Fruit fly (Drosophila melanogaster) whole organism, embryonic: ENCODE data around the gene eIF3h.

Source experiments
- Atf3 ChIP-seq: fragments of 200-800 bp; sonication (Bioruptor generic); optimal IDR thresholded peaks from 3 replicates; lab custom pipeline; 2016; ENCODE audit warnings: missing biosample characterization, missing genetic modification characterization
- CG10209 ChIP-seq: fragments of 200-800 bp; sonication (Bioruptor generic); optimal IDR thresholded peaks from 3 replicates; lab custom pipeline; 2017; ENCODE audit warnings: missing biosample characterization, mild to moderate bottlenecking, missing genetic modification characterization, missing genetic modification reagents
- CG11093 ChIP-seq: fragments of 200-800 bp; sonication (Bioruptor generic); IDR thresholded peaks from 3 replicates; pipeline ENCODE4 v1.3.6; 2022; ENCODE audit warnings: missing biosample characterization, missing genetic modification characterization
- CG12659 ChIP-seq: fragments of 200-800 bp; sonication (Bioruptor generic); optimal IDR thresholded peaks from 3 replicates; lab custom pipeline; 2017; ENCODE audit warnings: mild to moderate bottlenecking, missing biosample characterization, missing genetic modification reagents, missing genetic modification characterization
- CG12744 ChIP-seq: fragments of 200-800 bp; sonication (Bioruptor generic); optimal IDR thresholded peaks from 2 replicates; lab custom pipeline; 2016; ENCODE audit warnings: missing biosample characterization, missing genetic modification characterization
- CG13424 ChIP-seq: fragments of 200-800 bp; sonication (Bioruptor generic); optimal IDR thresholded peaks from 2 replicates; lab custom pipeline; 2019; ENCODE audit warnings: missing biosample characterization, mild to moderate bottlenecking, missing genetic modification characterization, moderate library complexity
- CG13624 ChIP-seq: fragments of 200-800 bp; sonication (Bioruptor generic); optimal IDR thresholded peaks from 2 replicates; lab custom pipeline; 2016; ENCODE audit warnings: missing biosample characterization, missing genetic modification characterization
- CG1529 ChIP-seq: fragments of 200-800 bp; sonication (Bioruptor generic); optimal IDR thresholded peaks from 3 replicates; lab custom pipeline; 2018; ENCODE audit warnings: missing biosample characterization, missing genetic modification characterization
- CG1647 ChIP-seq: fragments of 200-800 bp; sonication (Bioruptor generic); optimal IDR thresholded peaks from 3 replicates; lab custom pipeline; 2016; ENCODE audit warnings: missing biosample characterization, missing genetic modification characterization
- CG16863 ChIP-seq: fragments of 200-800 bp; sonication (Bioruptor generic); optimal IDR thresholded peaks from 3 replicates; lab custom pipeline; 2016; ENCODE audit warnings: missing biosample characterization, missing genetic modification characterization
- CG17912 ChIP-seq: fragments of 200-800 bp; sonication (Bioruptor generic); optimal IDR thresholded peaks from 2 replicates; lab custom pipeline; 2018; ENCODE audit warnings: missing biosample characterization, mild to moderate bottlenecking, missing genetic modification characterization
- CG1792 ChIP-seq: fragments of 200-800 bp; sonication (Bioruptor generic); optimal IDR thresholded peaks from 2 replicates; lab custom pipeline; 2016; ENCODE audit warnings: missing biosample characterization, missing genetic modification characterization
- CG18764 ChIP-seq: fragments of 200-800 bp; sonication (Bioruptor generic); optimal IDR thresholded peaks from 3 replicates; lab custom pipeline; 2016; ENCODE audit warnings: missing biosample characterization, missing genetic modification characterization
- CG2202 ChIP-seq: fragments of 200-800 bp; sonication (Bioruptor generic); optimal IDR thresholded peaks from 2 replicates; lab custom pipeline; 2018; ENCODE audit warnings: missing biosample characterization, mild to moderate bottlenecking, missing genetic modification characterization
- CG2678 ChIP-seq: fragments of 200-800 bp; sonication (Bioruptor generic); optimal IDR thresholded peaks from 3 replicates; lab custom pipeline; 2019; ENCODE audit warnings: missing biosample characterization, mild to moderate bottlenecking, missing genetic modification characterization, moderate library complexity
- CG30403 ChIP-seq: fragments of 200-800 bp; sonication (Bioruptor generic); optimal IDR thresholded peaks from 3 replicates; lab custom pipeline; 2016; ENCODE audit warnings: missing biosample characterization, missing genetic modification characterization
- CG33557 ChIP-seq: fragments of 200-800 bp; sonication (Bioruptor generic); optimal IDR thresholded peaks from 2 replicates; lab custom pipeline; 2019; ENCODE audit warnings: missing biosample characterization, mild to moderate bottlenecking, missing genetic modification characterization, moderate library complexity
- CG6689 ChIP-seq: fragments of 200-800 bp; sonication (Bioruptor generic); IDR thresholded peaks from 2 replicates; pipeline ENCODE4 v1.3.6; 2022; ENCODE audit warnings: missing biosample characterization, missing genetic modification characterization
- CG7928 ChIP-seq: fragments of 200-800 bp; sonication (Bioruptor generic); optimal IDR thresholded peaks from 2 replicates; lab custom pipeline; 2017; ENCODE audit warnings: missing biosample characterization, mild to moderate bottlenecking, missing genetic modification characterization
- CG8924 ChIP-seq: fragments of 200-800 bp; optimal IDR thresholded peaks from 3 replicates; lab custom pipeline; 2019; ENCODE audit warnings: missing biosample characterization, mild to moderate bottlenecking, missing genetic modification characterization, moderate library complexity
- Dek ChIP-seq: fragments of 200-800 bp; sonication (Bioruptor generic); optimal IDR thresholded peaks from 3 replicates; lab custom pipeline; 2019; ENCODE audit warnings: missing biosample characterization, mild to moderate bottlenecking, missing genetic modification characterization, moderate library complexity
- Dp ChIP-seq: fragments of 200-800 bp; sonication (Bioruptor generic); optimal IDR thresholded peaks from 2 replicates; lab custom pipeline; 2018; ENCODE audit warnings: missing biosample characterization, mild to moderate bottlenecking, missing genetic modification characterization, moderate library complexity
- HLH3B ChIP-seq: fragments of 200-800 bp; sonication (Bioruptor generic); IDR thresholded peaks from 2 replicates; pipeline ENCODE4 v1.3.6; 2022; ENCODE audit warnings: missing biosample characterization, missing genetic modification characterization
- HmgZ ChIP-seq: fragments of 200-800 bp; sonication (Bioruptor generic); optimal IDR thresholded peaks from 2 replicates; lab custom pipeline; 2018; ENCODE audit warnings: missing biosample characterization, mild to moderate bottlenecking, missing genetic modification characterization
- Hsf ChIP-seq: fragments of 200-800 bp; sonication (Bioruptor generic); optimal IDR thresholded peaks from 3 replicates; lab custom pipeline; 2016; ENCODE audit warnings: missing biosample characterization, missing genetic modification characterization
- Med ChIP-seq: fragments of 200-800 bp; sonication (Bioruptor generic); peaks from one replicate; lab custom pipeline; 2016; ENCODE audit warnings: missing biosample characterization, missing genetic modification characterization, mild to moderate bottlenecking, inconsistent platforms, moderate library complexity
- Nf-YC ChIP-seq: fragments of 200-800 bp; optimal IDR thresholded peaks from 3 replicates; lab custom pipeline; 2019; ENCODE audit warnings: missing biosample characterization, mild to moderate bottlenecking, missing genetic modification characterization, moderate library complexity
- Rfx ChIP-seq: fragments of 200-800 bp; sonication (Bioruptor generic); IDR thresholded peaks from 2 replicates; pipeline ENCODE4 v1.3.6; 2022; ENCODE audit warnings: missing biosample characterization, missing genetic modification characterization
- Six4 ChIP-seq: fragments of 200-800 bp; sonication (Bioruptor generic); optimal IDR thresholded peaks from 2 replicates; lab custom pipeline; 2016; ENCODE audit warnings: missing biosample characterization, missing genetic modification characterization
- Sox102F ChIP-seq: fragments of 200-800 bp; sonication (Bioruptor generic); optimal IDR thresholded peaks from 2 replicates; lab custom pipeline; 2018; ENCODE audit warnings: missing biosample characterization, mild to moderate bottlenecking, missing genetic modification characterization, moderate library complexity
- Spps ChIP-seq: fragments of 200-800 bp; sonication (Bioruptor generic); optimal IDR thresholded peaks from 2 replicates; lab custom pipeline; 2018; ENCODE audit warnings: missing biosample characterization, mild to moderate bottlenecking, missing genetic modification characterization
- Sry-δ ChIP-seq: fragments of 200-800 bp; sonication (Bioruptor generic); optimal IDR thresholded peaks from 2 replicates; lab custom pipeline; 2016; ENCODE audit warnings: missing biosample characterization, missing genetic modification characterization
- amos ChIP-seq: fragments of 200-800 bp; sonication (Bioruptor generic); IDR thresholded peaks from 2 replicates; pipeline ENCODE4 v1.3.6; 2022; ENCODE audit warnings: missing biosample characterization, missing genetic modification characterization; ENCODE audit not compliant: partially characterized antibody
- bsh ChIP-seq, 2 experiments: fragments of 200-800 bp; sonication (Bioruptor generic); optimal IDR thresholded peaks; 2 replicates each; lab custom pipeline; 2017 to 2018; ENCODE audit warnings: mild to moderate bottlenecking in 2 of 2, missing biosample characterization in 2 of 2, missing genetic modification characterization in 2 of 2, moderate library complexity in 1 of 2
- cato ChIP-seq: fragments of 200-800 bp; sonication (Bioruptor generic); optimal IDR thresholded peaks from 2 replicates; lab custom pipeline; 2016; ENCODE audit warnings: missing biosample characterization, missing genetic modification characterization, borderline replicate concordance
- emc ChIP-seq: fragments of 200-800 bp; sonication (Bioruptor generic); optimal IDR thresholded peaks from 2 replicates; lab custom pipeline; 2016; ENCODE audit warnings: missing biosample characterization, missing genetic modification characterization
- eve ChIP-seq, 2 experiments: fragments of >200 bp; optimal IDR thresholded peaks; 2 replicates each; lab custom pipeline; 2017; ENCODE audit warnings: missing biosample characterization in 2 of 2, missing genetic modification characterization in 2 of 2
- grau ChIP-seq: fragments of 200-800 bp; optimal IDR thresholded peaks from 3 replicates; lab custom pipeline; 2019; ENCODE audit warnings: missing biosample characterization, mild to moderate bottlenecking, missing genetic modification characterization, moderate library complexity
- ind ChIP-seq: fragments of 200-800 bp; sonication (Bioruptor generic); optimal IDR thresholded peaks from 3 replicates; lab custom pipeline; 2016; ENCODE audit warnings: missing biosample characterization, missing genetic modification characterization
- lbe ChIP-seq: fragments of 200-800 bp; sonication (Bioruptor generic); optimal IDR thresholded peaks from 2 replicates; lab custom pipeline; 2016; ENCODE audit warnings: missing biosample characterization, mild to moderate bottlenecking, missing genetic modification characterization
- lilli ChIP-seq: fragments of 200-800 bp; sonication (Bioruptor generic); optimal IDR thresholded peaks from 3 replicates; lab custom pipeline; 2016; ENCODE audit warnings: missing biosample characterization, missing genetic modification characterization
- lola ChIP-seq, 3 experiments: fragments of >200 bp in 2 of 3; fragments of 200-800 bp in 1 of 3; sonication (Bioruptor generic) in 1 of 3; optimal IDR thresholded peaks; 2 replicates each; lab custom pipeline; 2017 to 2019; ENCODE audit warnings: missing biosample characterization in 3 of 3, missing genetic modification characterization in 3 of 3, mild to moderate bottlenecking in 1 of 3, moderate library complexity in 1 of 3
- mirr ChIP-seq: fragments of 200-800 bp; sonication (Bioruptor generic); optimal IDR thresholded peaks from 3 replicates; lab custom pipeline; 2018; ENCODE audit warnings: missing biosample characterization, mild to moderate bottlenecking, missing genetic modification characterization
- sens ChIP-seq: fragments of 200-800 bp; sonication (Bioruptor generic); peaks from one replicate; lab custom pipeline; 2016; ENCODE audit warnings: missing biosample characterization, missing genetic modification characterization
- shn ChIP-seq: fragments of 200-800 bp; sonication (Bioruptor generic); optimal IDR thresholded peaks from 3 replicates; lab custom pipeline; 2016; ENCODE audit warnings: missing biosample characterization, missing genetic modification characterization
- so ChIP-seq: fragments of 200-800 bp; sonication (Bioruptor generic); IDR thresholded peaks from 3 replicates; pipeline ENCODE4 v1.3.6; 2022; ENCODE audit warnings: missing biosample characterization, missing genetic modification characterization
- sug ChIP-seq: fragments of 200-800 bp; optimal IDR thresholded peaks from 2 replicates; lab custom pipeline; 2019; ENCODE audit warnings: missing biosample characterization, mild to moderate bottlenecking, missing genetic modification characterization, moderate library complexity
- tgo ChIP-seq: fragments of 200-800 bp; sonication (Bioruptor generic); IDR thresholded peaks from 3 replicates; pipeline ENCODE4 v1.3.6; 2022; ENCODE audit warnings: missing biosample characterization, missing genetic modification characterization
- unpg ChIP-seq: fragments of 200-800 bp; sonication (Bioruptor generic); optimal IDR thresholded peaks from 3 replicates; lab custom pipeline; 2018; ENCODE audit warnings: missing biosample characterization, mild to moderate bottlenecking, missing genetic modification characterization, moderate library complexity
- yki ChIP-seq: fragments of >200 bp; optimal IDR thresholded peaks from 3 replicates; lab custom pipeline; 2018
- zen2 ChIP-seq: fragments of 200-800 bp; sonication (Bioruptor generic); IDR thresholded peaks from 3 replicates; pipeline ENCODE4 v1.3.6; 2022; ENCODE audit warnings: missing biosample characterization, missing genetic modification characterization; ENCODE audit not compliant: partially characterized antibody

The eIF3h gene

dm6 chr2L:5043043-5043442, 9.9 kb downstream of the eIF3h start, which contains the start of the genes CG33995, CG44000 and CG44001 (continued):
- TF ChIP-seq HmgZ = peak; percentile 86
- no peak for TF ChIP-seq zen2 (GFP tag; lab: Robert Waterston, UW)
- peak; percentile 28; the same call in 2 of the 3 replicates for TF ChIP-seq tgo (GFP tag; lab: Robert Waterston, UW)
- peak; percentile 94 for TF ChIP-seq CG12659 (GFP tag; lab: Kevin White, UChicago)
- 0 out of 2 replicates have a peak, but pooled peaks have one; percentile 5 for TF ChIP-seq HLH3B (GFP tag; lab: Robert Waterston, UW)
- TF ChIP-seq Med (GFP tag; lab: Kevin White, UChicago) = peak; percentile 96
- no peak for TF ChIP-seq cato (GFP tag; lab: Kevin White, UChicago)
- peak; percentile 17 for TF ChIP-seq CG10209 (GFP tag; lab: Kevin White, UChicago)
- peak; percentile 4 for TF ChIP-seq emc (GFP tag; lab: Kevin White, UChicago)
- TF ChIP-seq lbe = peak; percentile 10
- no peak for TF ChIP-seq yki (lab: Kevin White, UChicago)
- TF ChIP-seq Hsf = peak; percentile 61
- peak; percentile 50 for TF ChIP-seq grau (tag; lab: Kevin White, UChicago)
- TF ChIP-seq so (GFP tag; lab: Robert Waterston, UW) = no peak
- peak; percentile 99 for TF ChIP-seq CG7928 (GFP tag; lab: Kevin White, UChicago)
- TF ChIP-seq Dek = peak; percentile 24
- TF ChIP-seq CG1792 (GFP tag; lab: Kevin White, UChicago) = peak; percentile 6
- peak; percentile 52 for TF ChIP-seq shn (GFP tag; lab: Kevin White, UChicago)
- TF ChIP-seq CG2202 (tag; lab: Kevin White, UChicago) = no peak
- TF ChIP-seq sug = peak; percentile 33
- TF ChIP-seq Dp (GFP tag; lab: Kevin White, UChicago) = peak; percentile 71
- TF ChIP-seq lilli (GFP tag; lab: Kevin White, UChicago) = peak; percentile 75
- peak; percentile 68 for TF ChIP-seq CG13624 (GFP tag; lab: Kevin White, UChicago)
- peak; percentile 43; the same call in 1 of the 2 replicates for TF ChIP-seq amos (GFP tag; lab: Robert Waterston, UW)
- no peak for TF ChIP-seq eve (GFP tag; optimal IDR thresholded peaks at IDR 0.05; lab: Kevin White, UChicago)
- peak; percentile 8 for TF ChIP-seq CG12744
- TF ChIP-seq CG11093 (GFP tag; lab: Robert Waterston, UW) = no peak
- TF ChIP-seq Sry-δ (GFP tag; lab: Kevin White, UChicago) = peak; percentile 52
- peak; percentile 72 for TF ChIP-seq Rfx (GFP tag; lab: Robert Waterston, UW)
- no peak for TF ChIP-seq CG17912 (GFP tag; lab: Kevin White, UChicago)
- peak; percentile 65 for TF ChIP-seq CG8924 (tag; lab: Kevin White, UChicago)
- no peak for TF ChIP-seq Spps (tag; lab: Kevin White, UChicago)
- peak; percentile 16 for TF ChIP-seq Nf-YC (tag; lab: Kevin White, UChicago)

- peak; percentile 36 for TF ChIP-seq CG13424
- TF ChIP-seq sens (GFP tag; lab: Kevin White, UChicago) = peak; percentile 88
- peak; percentile 29 for TF ChIP-seq CG33557 (GFP tag; lab: Kevin White, UChicago)
- TF ChIP-seq lola (GFP tag; optimal IDR thresholded peaks at IDR 0.05; lab: Kevin White, UChicago) = peak in 1 of 3 experiments; percentile 57
- peak; percentile 3 for TF ChIP-seq CG1529 (GFP tag; lab: Kevin White, UChicago)
- TF ChIP-seq CG30403 (GFP tag; lab: Kevin White, UChicago) = peak; percentile 4
- no peak for TF ChIP-seq CG1647 (GFP tag; lab: Kevin White, UChicago)
- TF ChIP-seq ind = peak; percentile 11
- TF ChIP-seq CG18764 = peak; percentile 25
- peak; percentile 62 for TF ChIP-seq CG2678 (tag; lab: Kevin White, UChicago)
- no peak for TF ChIP-seq mirr (GFP tag; lab: Kevin White, UChicago)
- TF ChIP-seq bsh (GFP tag; optimal IDR thresholded peaks at IDR 0.05; lab: Kevin White, UChicago) = peak in 1 of 2 experiments; percentile 53
- TF ChIP-seq Atf3 (GFP tag; lab: Kevin White, UChicago) = no peak
- peak; percentile 48 for TF ChIP-seq unpg (GFP tag; lab: Kevin White, UChicago)
- 0 out of 2 replicates have a peak, but pooled peaks have one; percentile 32 for TF ChIP-seq CG6689 (GFP tag; lab: Robert Waterston, UW)
- peak; percentile 41 for TF ChIP-seq Sox102F (GFP tag; lab: Kevin White, UChicago)
- TF ChIP-seq Six4 (GFP tag; lab: Kevin White, UChicago) = peak; percentile 13
- TF ChIP-seq CG16863 = peak; percentile 9
Measured at dm6 chr2L:5042076-5042475, 10.8 kb downstream of the eIF3h start.
